Fruit fly (Drosophila melanogaster) whole organism, embryonic: ENCODE measurements around the gene CAH9.

Source experiments
- Bgb ChIP-seq: fragments of 200-800 bp; sonication (Bioruptor generic); IDR thresholded peaks from 2 replicates; pipeline ENCODE4 v1.3.6; 2022; ENCODE audit warnings: missing biosample characterization, missing genetic modification characterization; ENCODE audit not compliant: partially characterized antibody
- CG11398 ChIP-seq: fragments of 200-800 bp; sonication (Bioruptor generic); optimal IDR thresholded peaks from 2 replicates; lab custom pipeline; 2016; ENCODE audit warnings: missing biosample characterization, missing genetic modification characterization
- CG11695 ChIP-seq: fragments of 200-800 bp; sonication (Bioruptor generic); IDR thresholded peaks from 3 replicates; pipeline ENCODE4 v1.3.6; 2022; ENCODE audit warnings: missing biosample characterization, missing genetic modification characterization
- CG1233 ChIP-seq: fragments of 200-800 bp; sonication (Bioruptor generic); optimal IDR thresholded peaks from 4 replicates; lab custom pipeline; 2018; ENCODE audit warnings: missing biosample characterization, mild to moderate bottlenecking, missing genetic modification characterization
- CG12391 ChIP-seq: fragments of 200-800 bp; sonication (Bioruptor generic); optimal IDR thresholded peaks from 3 replicates; lab custom pipeline; 2018; ENCODE audit warnings: missing biosample characterization, mild to moderate bottlenecking, missing genetic modification characterization, moderate library complexity
- CG13624 ChIP-seq: fragments of 200-800 bp; sonication (Bioruptor generic); optimal IDR thresholded peaks from 2 replicates; lab custom pipeline; 2016; ENCODE audit warnings: missing biosample characterization, missing genetic modification characterization
- CG1602 ChIP-seq: fragments of 200-800 bp; sonication (Bioruptor generic); optimal IDR thresholded peaks from 3 replicates; lab custom pipeline; 2016; ENCODE audit warnings: missing biosample characterization, missing genetic modification characterization
- CG18619 ChIP-seq: fragments of 200-800 bp; sonication (Bioruptor generic); optimal IDR thresholded peaks from 3 replicates; lab custom pipeline; 2017; ENCODE audit warnings: missing biosample characterization, mild to moderate bottlenecking, missing genetic modification characterization
- CG2678 ChIP-seq: fragments of 200-800 bp; sonication (Bioruptor generic); optimal IDR thresholded peaks from 3 replicates; lab custom pipeline; 2019; ENCODE audit warnings: missing biosample characterization, mild to moderate bottlenecking, missing genetic modification characterization, moderate library complexity
- CG34422 ChIP-seq: fragments of 200-800 bp; sonication (Bioruptor generic); IDR thresholded peaks from 3 replicates; pipeline ENCODE4 v1.3.6; 2022; ENCODE audit warnings: missing biosample characterization, missing genetic modification characterization
- CG6175 ChIP-seq: fragments of 200-800 bp; sonication (Bioruptor generic); IDR thresholded peaks from 3 replicates; pipeline ENCODE4 v1.3.6; 2022; ENCODE audit warnings: missing biosample characterization, missing genetic modification characterization
- CG6689 ChIP-seq: fragments of 200-800 bp; sonication (Bioruptor generic); IDR thresholded peaks from 2 replicates; pipeline ENCODE4 v1.3.6; 2022; ENCODE audit warnings: missing biosample characterization, missing genetic modification characterization
- CG7786 ChIP-seq: fragments of 200-800 bp; sonication (Bioruptor generic); optimal IDR thresholded peaks from 2 replicates; lab custom pipeline; 2016; ENCODE audit warnings: missing biosample characterization, missing genetic modification characterization
- CG8089 ChIP-seq: fragments of 200-800 bp; sonication (Bioruptor generic); optimal IDR thresholded peaks from 3 replicates; lab custom pipeline; 2016; ENCODE audit warnings: missing biosample characterization, missing genetic modification characterization
- CG8765 ChIP-seq: fragments of 200-800 bp; sonication (Bioruptor generic); IDR thresholded peaks from 2 replicates; pipeline ENCODE4 v1.3.6; 2022; ENCODE audit warnings: missing biosample characterization, missing genetic modification characterization
- Camta ChIP-seq: fragments of 200-800 bp; sonication (Bioruptor generic); optimal IDR thresholded peaks from 2 replicates; lab custom pipeline; 2016; ENCODE audit warnings: missing biosample characterization, missing genetic modification characterization
- Chrac-16 ChIP-seq: fragments of 200-800 bp; sonication (Bioruptor generic); optimal IDR thresholded peaks from 3 replicates; lab custom pipeline; 2016; ENCODE audit warnings: missing biosample characterization, missing genetic modification characterization
- CrebB ChIP-seq: fragments of 200-800 bp; sonication (Bioruptor generic); optimal IDR thresholded peaks from 3 replicates; lab custom pipeline; 2018; ENCODE audit warnings: missing biosample characterization, mild to moderate bottlenecking, missing genetic modification characterization
- Deaf1 ChIP-seq: fragments of 200-800 bp; optimal IDR thresholded peaks from 3 replicates; lab custom pipeline; 2019; ENCODE audit warnings: missing biosample characterization, mild to moderate bottlenecking, missing genetic modification characterization, moderate library complexity
- Gug ChIP-seq: fragments of 200-800 bp; sonication (Bioruptor generic); IDR thresholded peaks from 4 replicates; pipeline ENCODE4 v1.3.6; 2022; ENCODE audit warnings: missing biosample characterization, missing genetic modification characterization
- Hr78 ChIP-seq, 2 experiments: fragments of 200-800 bp in 1 of 2; fragments of >200 bp in 1 of 2; sonication (Bioruptor generic) in 1 of 2; optimal IDR thresholded peaks; 2 replicates each; lab custom pipeline; 2017 to 2019; ENCODE audit warnings: missing biosample characterization in 2 of 2, missing genetic modification characterization in 2 of 2, mild to moderate bottlenecking in 1 of 2, moderate library complexity in 1 of 2
- Max ChIP-seq: fragments of 200-800 bp; sonication (Bioruptor generic); optimal IDR thresholded peaks from 2 replicates; lab custom pipeline; 2016; ENCODE audit warnings: missing biosample characterization, mild to moderate bottlenecking, missing genetic modification characterization
- NFAT ChIP-seq: fragments of 200-800 bp; sonication (Bioruptor generic); IDR thresholded peaks from 2 replicates; pipeline ENCODE4 v1.3.6; 2022; ENCODE audit warnings: missing biosample characterization, missing genetic modification characterization
- NK7.1 ChIP-seq: fragments of 200-800 bp; sonication (Bioruptor generic); optimal IDR thresholded peaks from 3 replicates; lab custom pipeline; 2016; ENCODE audit warnings: missing biosample characterization, missing genetic modification characterization
- Sry-β ChIP-seq: fragments of 200-800 bp; sonication (Bioruptor generic); optimal IDR thresholded peaks from 2 replicates; lab custom pipeline; 2018; ENCODE audit warnings: missing biosample characterization, mild to moderate bottlenecking, missing genetic modification characterization, moderate library complexity
- ap ChIP-seq: fragments of 200-800 bp; sonication (Bioruptor generic); IDR thresholded peaks from 2 replicates; pipeline ENCODE4 v1.3.6; 2022; ENCODE audit warnings: missing biosample characterization, missing genetic modification characterization
- btn ChIP-seq: fragments of 200-800 bp; sonication (Bioruptor generic); optimal IDR thresholded peaks from 2 replicates; lab custom pipeline; 2016; ENCODE audit warnings: missing biosample characterization, missing genetic modification characterization
- caup ChIP-seq: fragments of 200-800 bp; sonication (Bioruptor generic); optimal IDR thresholded peaks from 3 replicates; lab custom pipeline; 2017; ENCODE audit warnings: missing biosample characterization, mild to moderate bottlenecking, missing genetic modification characterization, moderate library complexity; ENCODE audit not compliant: severe bottlenecking
- chif ChIP-seq, 2 experiments: fragments of 200-800 bp; sonication (Bioruptor generic); optimal IDR thresholded peaks; 3 replicates each; lab custom pipeline; 2016; ENCODE audit warnings: missing biosample characterization in 2 of 2, missing genetic modification characterization in 2 of 2
- ci ChIP-seq: fragments of 200-800 bp; sonication (Bioruptor generic); IDR thresholded peaks from 3 replicates; pipeline ENCODE4 v1.3.6; 2022; ENCODE audit warnings: missing biosample characterization, missing genetic modification characterization
- croc ChIP-seq: fragments of 200-800 bp; sonication (Bioruptor generic); conservative IDR thresholded peaks from 3 replicates; pipeline ENCODE4 v1.3.6; 2022; ENCODE audit warnings: missing biosample characterization, missing genetic modification characterization
- crp ChIP-seq, 2 experiments: fragments of 200-800 bp; sonication (Bioruptor generic); optimal IDR thresholded peaks; 2 replicates in 1 of 2; 3 replicates in 1 of 2; lab custom pipeline; 2017; ENCODE audit warnings: missing biosample characterization in 2 of 2, missing genetic modification characterization in 2 of 2, mild to moderate bottlenecking in 1 of 2, moderate library complexity in 1 of 2
- dmrt11E ChIP-seq: fragments of 200-800 bp; sonication (Bioruptor generic); optimal IDR thresholded peaks from 3 replicates; lab custom pipeline; 2018; ENCODE audit warnings: missing biosample characterization, mild to moderate bottlenecking, missing genetic modification characterization, moderate library complexity
- gem ChIP-seq: fragments of 200-800 bp; sonication (Bioruptor generic); optimal IDR thresholded peaks from 2 replicates; lab custom pipeline; 2019; ENCODE audit warnings: missing biosample characterization, mild to moderate bottlenecking, missing genetic modification characterization, moderate library complexity
- gsb ChIP-seq: fragments of 200-800 bp; sonication (Bioruptor generic); IDR thresholded peaks from 2 replicates; pipeline ENCODE4 v1.3.6; 2022; ENCODE audit warnings: missing biosample characterization, missing genetic modification characterization
- h ChIP-seq: fragments of >200 bp; optimal IDR thresholded peaks from 2 replicates; lab custom pipeline; 2017
- ind ChIP-seq: fragments of 200-800 bp; sonication (Bioruptor generic); optimal IDR thresholded peaks from 3 replicates; lab custom pipeline; 2016; ENCODE audit warnings: missing biosample characterization, missing genetic modification characterization
- inv ChIP-seq: fragments of 200-800 bp; sonication (Bioruptor generic); IDR thresholded peaks from 2 replicates; pipeline ENCODE4 v1.3.6; 2022; ENCODE audit warnings: missing biosample characterization, missing genetic modification characterization; ENCODE audit not compliant: partially characterized antibody
- ken ChIP-seq: fragments of 200-800 bp; sonication (Bioruptor generic); IDR thresholded peaks from 3 replicates; pipeline ENCODE4 v1.3.6; 2022; ENCODE audit warnings: missing biosample characterization, missing genetic modification characterization
- lbe ChIP-seq: fragments of 200-800 bp; sonication (Bioruptor generic); optimal IDR thresholded peaks from 2 replicates; lab custom pipeline; 2016; ENCODE audit warnings: missing biosample characterization, mild to moderate bottlenecking, missing genetic modification characterization
- nerfin-1 ChIP-seq: fragments of 200-800 bp; sonication (Bioruptor generic); optimal IDR thresholded peaks from 3 replicates; lab custom pipeline; 2019; ENCODE audit warnings: missing biosample characterization, mild to moderate bottlenecking, missing genetic modification characterization, moderate library complexity
- pfk ChIP-seq: fragments of 200-800 bp; sonication (Bioruptor generic); optimal IDR thresholded peaks from 2 replicates; lab custom pipeline; 2018; ENCODE audit warnings: missing biosample characterization, mild to moderate bottlenecking, missing genetic modification characterization, moderate library complexity
- prd ChIP-seq, 3 experiments: fragments of >200 bp in 2 of 3; fragments of 200-800 bp in 1 of 3; sonication (Bioruptor generic) in 1 of 3; optimal IDR thresholded peaks in 2 of 3; IDR thresholded peaks in 1 of 3; 2 replicates in 2 of 3; 3 replicates in 1 of 3; pipeline versions ENCODE4 v1.3.6 to Lab custom; 2017 to 2022; ENCODE audit warnings: missing biosample characterization in 1 of 3, missing genetic modification characterization in 1 of 3
- seq ChIP-seq: fragments of 200-800 bp; sonication (Bioruptor generic); IDR thresholded peaks from 2 replicates; pipeline ENCODE4 v1.3.6; 2022; ENCODE audit warnings: missing biosample characterization, missing genetic modification characterization
- slbo ChIP-seq: fragments of 200-800 bp; sonication (Bioruptor generic); IDR thresholded peaks from 2 replicates; pipeline ENCODE4 v1.3.6; 2022; ENCODE audit warnings: missing biosample characterization, missing genetic modification characterization
- ssp ChIP-seq: fragments of 200-800 bp; sonication (Bioruptor generic); IDR thresholded peaks from 2 replicates; pipeline ENCODE4 v1.3.6; 2022; ENCODE audit warnings: missing biosample characterization, missing genetic modification characterization
- toy ChIP-seq: fragments of 200-800 bp; sonication (Bioruptor generic); IDR thresholded peaks from 2 replicates; pipeline ENCODE4 v1.3.6; 2022; ENCODE audit warnings: missing biosample characterization, missing genetic modification characterization
- trh ChIP-seq: fragments of 200-800 bp; sonication (Bioruptor generic); optimal IDR thresholded peaks from 2 replicates; lab custom pipeline; 2016; ENCODE audit warnings: missing biosample characterization, missing genetic modification characterization
- ttk ChIP-seq: fragments of 200-800 bp; sonication (Bioruptor generic); IDR thresholded peaks from 2 replicates; pipeline ENCODE4 v2.1.2; 2022; ENCODE audit warnings: missing biosample characterization, missing genetic modification characterization

The CAH9 gene

DNA sequence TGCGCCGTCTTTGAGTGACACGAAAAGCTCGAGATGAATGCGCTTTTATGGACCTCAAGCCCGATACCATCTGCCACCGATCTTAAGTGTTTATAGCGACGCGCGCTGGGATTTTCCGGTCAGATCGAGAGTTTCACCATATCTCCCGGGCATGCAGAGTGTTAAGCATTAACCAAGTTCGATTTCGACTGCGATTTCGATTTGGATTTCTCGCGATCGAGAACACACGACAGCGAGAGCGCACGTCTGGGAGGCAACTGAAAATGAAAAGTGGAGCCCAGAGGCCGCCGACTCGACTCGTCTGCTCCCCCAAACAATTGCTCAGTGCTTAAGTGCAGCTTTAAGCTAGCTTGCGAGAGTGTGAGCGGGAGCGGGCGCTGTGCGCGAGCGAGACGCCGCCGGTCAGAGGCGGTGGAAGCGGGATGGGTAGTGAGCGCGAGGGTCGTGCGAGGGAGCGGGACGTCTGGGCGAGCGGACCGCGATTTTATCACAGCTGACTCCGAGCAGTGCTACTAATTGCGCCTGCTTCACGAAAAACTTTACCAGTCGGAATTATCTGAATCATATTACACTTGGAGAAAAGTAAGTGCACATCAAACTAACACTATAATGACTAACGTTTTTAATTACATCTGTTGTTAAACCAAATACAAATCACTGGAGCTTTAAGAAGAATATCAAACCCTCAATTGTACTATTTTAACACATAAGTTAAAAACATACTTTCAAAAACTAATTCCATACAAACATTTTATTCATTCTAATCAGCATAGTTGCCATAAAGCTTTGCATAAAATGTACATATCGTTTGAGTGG, 36.0 kb downstream of the CAH9 start, which contains the start of gene spz (continued):
- TF ChIP-seq gem: peak; percentile 61
- no peak for TF ChIP-seq inv
- TF ChIP-seq CG1233 (GFP tag; lab: Kevin White, UChicago): no peak
- TF ChIP-seq CG34422: 0 out of 3 replicates have a peak, but pooled peaks have one; percentile 48
- TF ChIP-seq Deaf1 (tag; lab: Kevin White, UChicago): peak; percentile 57
- no peak for TF ChIP-seq Chrac-16 (GFP tag; lab: Kevin White, UChicago)
- TF ChIP-seq CG1602 (GFP tag; lab: Kevin White, UChicago): no peak
- TF ChIP-seq CG12391: no peak
- TF ChIP-seq CG13624 (GFP tag; lab: Kevin White, UChicago): no peak
- 0 out of 2 replicates have a peak, but pooled peaks have one; percentile 4 for TF ChIP-seq slbo (GFP tag; lab: Robert Waterston, UW)
- TF ChIP-seq NFAT: no peak
- TF ChIP-seq chif (GFP tag; optimal IDR thresholded peaks at IDR 0.05; lab: Kevin White, UChicago): no peak
- no peak for TF ChIP-seq CG11398 (GFP tag; lab: Kevin White, UChicago)
- no peak for TF ChIP-seq seq (GFP tag; lab: Robert Waterston, UW)
- TF ChIP-seq ken (GFP tag; lab: Robert Waterston, UW): no peak
- TF ChIP-seq CG7786 (GFP tag; lab: Kevin White, UChicago): no peak
- peak; percentile 25; the same call in 1 of the 2 replicates for TF ChIP-seq Bgb
- no peak for TF ChIP-seq lbe (GFP tag; lab: Kevin White, UChicago)
- TF ChIP-seq Camta (GFP tag; lab: Kevin White, UChicago): no peak
- no peak for TF ChIP-seq ap (GFP tag; lab: Robert Waterston, UW)
- TF ChIP-seq gsb (GFP tag; lab: Robert Waterston, UW): no peak
- 0 out of 2 replicates have a peak, but pooled peaks have one; percentile 26 for TF ChIP-seq CG6689 (GFP tag; lab: Robert Waterston, UW)
- TF ChIP-seq NK7.1 (GFP tag; lab: Kevin White, UChicago): no peak
- no peak for TF ChIP-seq Sry-β (GFP tag; lab: Kevin White, UChicago)
- TF ChIP-seq Max (GFP tag; lab: Kevin White, UChicago): no peak
- TF ChIP-seq prd (optimal IDR thresholded peaks at IDR 0.05; lab: Kevin White, UChicago): no peak
- no peak for TF ChIP-seq prd (GFP tag; IDR thresholded peaks at IDR 0.05; lab: Robert Waterston, UW)
- no peak for TF ChIP-seq ind
- no peak for TF ChIP-seq trh (GFP tag; lab: Kevin White, UChicago)
- no peak for TF ChIP-seq toy (GFP tag; lab: Robert Waterston, UW)
- TF ChIP-seq ssp: no peak
- no peak for TF ChIP-seq h
- no peak for TF ChIP-seq btn (GFP tag; lab: Kevin White, UChicago)
- TF ChIP-seq croc (GFP tag; lab: Robert Waterston, UW): no peak
- 0 out of 3 replicates have a peak, but pooled peaks have one; percentile 49 for TF ChIP-seq CG6175 (GFP tag; lab: Robert Waterston, UW)
- no peak for TF ChIP-seq CG18619 (GFP tag; lab: Kevin White, UChicago)
- no peak for TF ChIP-seq Gug (GFP tag; lab: Robert Waterston, UW)
- peak; percentile 54; the same call in 1 of the 3 replicates for TF ChIP-seq CG11695 (GFP tag; lab: Robert Waterston, UW)
- no peak for TF ChIP-seq CG8765 (GFP tag; lab: Robert Waterston, UW)
- peak; percentile 25; the same call in 1 of the 2 replicates for TF ChIP-seq ttk (GFP tag; lab: Robert Waterston, UW)
- no peak for TF ChIP-seq dmrt11E (tag; lab: Kevin White, UChicago)
- TF ChIP-seq caup (GFP tag; lab: Kevin White, UChicago): no peak
- no peak for TF ChIP-seq nerfin-1 (tag; lab: Kevin White, UChicago)
- TF ChIP-seq crp (GFP tag; optimal IDR thresholded peaks at IDR 0.05; lab: Kevin White, UChicago): peak in 1 of 2 experiments; percentile 40
- no peak for TF ChIP-seq ci
- TF ChIP-seq CrebB (tag; lab: Kevin White, UChicago): no peak
- TF ChIP-seq Hr78 (GFP tag; optimal IDR thresholded peaks at IDR 0.05; lab: Kevin White, UChicago): peak in 1 of 2 experiments; percentile 4
- peak; percentile 24 for TF ChIP-seq CG2678 (tag; lab: Kevin White, UChicago)
- no peak for TF ChIP-seq CG8089 (GFP tag; lab: Kevin White, UChicago)
- TF ChIP-seq pfk (GFP tag; lab: Kevin White, UChicago): no peak
